Fruit fly (Drosophila melanogaster): ENCODE results near the gene GstD5.

- TF ChIP-seq usp (GFP tag; optimal IDR thresholded peaks at IDR 0.05) = no peak
- TF ChIP-seq psq (optimal IDR thresholded peaks at IDR 0.05) = no peak
- no peak for TF ChIP-seq pan (optimal IDR thresholded peaks at IDR 0.05)
- TF ChIP-seq EcR (GFP tag; optimal IDR thresholded peaks at IDR 0.05) = peak in 1 of 2 experiments; percentile 4
- no peak for TF ChIP-seq Dll (optimal IDR thresholded peaks at IDR 0.05)
These were observed 6.3 kb upstream of the GstD5 start, which contains the start of gene GstD1 for dm6 chr3R:12369135-12369792.

All from whole organism.